Worm (Caenorhabditis elegans) whole organism, mixed stage, embryonic: ENCODE data around the gene tsen-2.

Experiments
- lin-13 ChIP-seq: fragments of 150-350 bp; optimal IDR thresholded peaks from 2 replicates; lab custom pipeline; 2014; ENCODE audit warnings: missing biosample characterization, missing genetic modification characterization
- lsy-2 ChIP-seq: fragments of 150-350 bp; optimal IDR thresholded peaks from 2 replicates; lab custom pipeline; 2014; ENCODE audit warnings: missing biosample characterization, missing genetic modification characterization
- nhr-76 ChIP-seq: sonication (generic microtip); optimal IDR thresholded peaks from 2 replicates; lab custom pipeline; 2017; ENCODE audit warnings: missing biosample characterization, missing genetic modification characterization
- snpc-4 ChIP-seq: fragments of 150-350 bp; optimal IDR thresholded peaks from 2 replicates; lab custom pipeline; 2014; ENCODE audit warnings: missing biosample characterization, missing genetic modification characterization

ce11 chrIII:11878751-11879150 lies 19.3 kb downstream of the tsen-2 start, which contains the start of gene Y56A3A.6:
- TF ChIP-seq snpc-4 (tag; lab: Kevin White, UChicago), result no peak
- no peak for TF ChIP-seq nhr-76 (tag; lab: Kevin White, UChicago)
- TF ChIP-seq lsy-2, result no peak
- TF ChIP-seq lin-13 (tag; lab: Kevin White, UChicago), result no peak
